Fruit fly (Drosophila melanogaster) whole organism, adult: Measurements from ENCODE around the gene Cow.

Source experiments
- CG12768 ChIP-seq: fragments of 200-800 bp; sonication (Bioruptor generic); optimal IDR thresholded peaks from 2 replicates; lab custom pipeline; 2017; ENCODE audit warnings: missing biosample characterization, missing genetic modification characterization, mild to moderate bottlenecking, moderate library complexity, missing genetic modification reagents
- CG14711 ChIP-seq: fragments of 200-800 bp; sonication (Bioruptor generic); optimal IDR thresholded peaks from 2 replicates; lab custom pipeline; 2018; ENCODE audit warnings: missing biosample characterization, mild to moderate bottlenecking, missing genetic modification characterization, moderate library complexity
- CG5204 ChIP-seq: fragments of 200-800 bp; sonication (Bioruptor generic); optimal IDR thresholded peaks from 2 replicates; lab custom pipeline; 2016; ENCODE audit warnings: missing biosample characterization, missing genetic modification characterization
- CG7101 ChIP-seq: fragments of 200-800 bp; sonication (Bioruptor generic); optimal IDR thresholded peaks from 2 replicates; lab custom pipeline; 2018; ENCODE audit warnings: missing biosample characterization, mild to moderate bottlenecking, missing genetic modification characterization, moderate library complexity
- Clk ChIP-seq: fragments of 200-800 bp; sonication (Bioruptor generic); optimal IDR thresholded peaks from 2 replicates; lab custom pipeline; 2017; ENCODE audit warnings: missing biosample characterization, missing genetic modification characterization
- Hr96 ChIP-seq: fragments of 200-800 bp; sonication (Bioruptor generic); optimal IDR thresholded peaks from 2 replicates; lab custom pipeline; 2016; ENCODE audit warnings: missing biosample characterization, missing genetic modification characterization
- Mnt ChIP-seq: fragments of 200-800 bp; sonication (Bioruptor generic); optimal IDR thresholded peaks from 2 replicates; lab custom pipeline; 2016; ENCODE audit warnings: missing biosample characterization, mild to moderate bottlenecking, missing genetic modification characterization
- kay ChIP-seq: fragments of 200-800 bp; sonication (Bioruptor generic); peaks from one replicate; lab custom pipeline; 2016; ENCODE audit warnings: missing biosample characterization, missing genetic modification characterization, borderline replicate concordance
- ovo ChIP-seq: fragments of 200-800 bp; sonication (Bioruptor generic); optimal IDR thresholded peaks from 2 replicates; lab custom pipeline; 2016; ENCODE audit warnings: missing biosample characterization, missing genetic modification characterization
- pad ChIP-seq: fragments of 200-800 bp; sonication (Bioruptor generic); optimal IDR thresholded peaks from 3 replicates; lab custom pipeline; 2017; ENCODE audit warnings: missing biosample characterization, missing genetic modification characterization, mild to moderate bottlenecking, moderate library complexity, missing genetic modification reagents
- tj ChIP-seq: fragments of 200-800 bp; sonication (Bioruptor generic); optimal IDR thresholded peaks from 3 replicates; lab custom pipeline; 2017; ENCODE audit warnings: missing biosample characterization, mild to moderate bottlenecking, missing genetic modification characterization, moderate library complexity
- toe ChIP-seq: fragments of 200-800 bp; sonication (Bioruptor generic); optimal IDR thresholded peaks from 2 replicates; lab custom pipeline; 2016; ENCODE audit warnings: missing biosample characterization, missing genetic modification characterization

- TF ChIP-seq kay (no peak), Clk (GFP tag; lab: Kevin White, UChicago) (no peak), Mnt (GFP tag; lab: Kevin White, UChicago) (no peak), tj (GFP tag; lab: Kevin White, UChicago) (no peak), ovo (GFP tag; lab: Kevin White, UChicago) (no peak), CG12768 (GFP tag; lab: Kevin White, UChicago) (peak; percentile 44), CG14711 (tag; lab: Kevin White, UChicago) (peak; percentile 30), toe (GFP tag; lab: Kevin White, UChicago) (peak; percentile 49), Hr96 (peak; percentile 44), CG7101 (tag; lab: Kevin White, UChicago) (peak; percentile 63), CG5204 (GFP tag; lab: Kevin White, UChicago) (peak; percentile 63), pad (no peak)
Measured at dm6 chr3R:23048690-23049118, 63.8 kb downstream of the Cow start.
